Worm (Caenorhabditis elegans): Measurements from ENCODE around the gene dpy-18.

dpy-18 gene

DNA sequence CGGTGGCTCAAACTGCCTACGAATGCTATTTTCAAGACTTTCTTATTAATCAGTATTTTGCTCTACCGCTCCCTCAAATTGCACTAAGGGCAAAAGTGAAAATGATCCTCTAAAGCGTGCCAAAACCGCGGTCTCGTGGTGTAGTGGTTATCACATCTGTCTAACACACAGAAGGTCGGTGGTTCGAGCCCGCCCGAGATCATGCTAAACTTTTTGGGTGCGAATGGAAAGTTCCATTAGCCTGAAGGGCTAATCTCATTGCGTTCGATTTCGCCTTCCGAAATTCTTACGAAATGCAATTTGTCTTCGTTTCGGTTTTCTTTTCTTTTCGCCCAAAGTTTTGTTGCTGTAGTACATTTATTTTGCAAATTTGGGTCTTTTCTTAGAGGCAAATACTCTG, 24.3 kb downstream of the dpy-18 start (continued):
- TF ChIP-seq snpc-1.2 (GFP tag; IDR thresholded peaks at IDR 0.05) (no peak), mep-1 (tag; optimal IDR thresholded peaks at IDR 0.05) (peak; percentile 37), R02D3.7 (tag; optimal IDR thresholded peaks at IDR 0.05) (no peak), nhr-10 (tag; optimal IDR thresholded peaks at IDR 0.05) (no peak), unc-39 (tag; optimal IDR thresholded peaks at IDR 0.05) (no peak), daf-8 (GFP tag; IDR thresholded peaks at IDR 0.05) (no peak), php-3 (GFP tag; IDR thresholded peaks at IDR 0.05) (no peak), zag-1 (tag; optimal IDR thresholded peaks at IDR 0.05) (no peak), zip-2 (tag; optimal IDR thresholded peaks at IDR 0.05) (no peak), mxl-2 (GFP tag; conservative IDR thresholded peaks at IDR 0.05) (no peak), ZK337.2 (GFP tag; IDR thresholded peaks at IDR 0.05) (peak; percentile 24; the same call in 1 of the 2 replicates), dmd-6 (GFP tag; IDR thresholded peaks at IDR 0.05) (peak; percentile 37; the same call in 1 of the 2 replicates), mxl-3 (GFP tag; optimal IDR thresholded peaks at IDR 0.05) (peak; percentile 41), dve-1 (tag; optimal IDR thresholded peaks at IDR 0.05; ENCODE audit: insufficient read depth) (no peak), lin-1 (GFP tag; IDR thresholded peaks at IDR 0.05) (no peak), lin-39 (tag; optimal IDR thresholded peaks at IDR 0.05) (no peak), daf-16 (GFP tag; optimal IDR thresholded peaks at IDR 0.05) (no peak), daf-16 (tag; optimal IDR thresholded peaks at IDR 0.05) (peak; percentile 26), aha-1 (tag) (peak; percentile 48), ceh-28 (tag; optimal IDR thresholded peaks at IDR 0.05) (no peak), hlh-30 (tag; optimal IDR thresholded peaks at IDR 0.05; ENCODE audit: insufficient read depth) (peak; percentile 33), nhr-48 (tag; optimal IDR thresholded peaks at IDR 0.05) (no peak), nhr-6 (tag; optimal IDR thresholded peaks at IDR 0.05) (no peak), nhr-76 (tag; optimal IDR thresholded peaks at IDR 0.05) (no peak), ctbp-1 (GFP tag; IDR thresholded peaks at IDR 0.05) (no peak; the same call in none of the 2 replicates), set-16 (GFP tag; IDR thresholded peaks at IDR 0.05) (no peak), mes-2 (tag; optimal IDR thresholded peaks at IDR 0.05; ENCODE audit: poor library complexity, severe bottlenecking) (peak; percentile 52), ceh-62 (tag; optimal IDR thresholded peaks at IDR 0.05) (no peak), hif-1 (tag; optimal IDR thresholded peaks at IDR 0.05) (no peak)

DNA sequence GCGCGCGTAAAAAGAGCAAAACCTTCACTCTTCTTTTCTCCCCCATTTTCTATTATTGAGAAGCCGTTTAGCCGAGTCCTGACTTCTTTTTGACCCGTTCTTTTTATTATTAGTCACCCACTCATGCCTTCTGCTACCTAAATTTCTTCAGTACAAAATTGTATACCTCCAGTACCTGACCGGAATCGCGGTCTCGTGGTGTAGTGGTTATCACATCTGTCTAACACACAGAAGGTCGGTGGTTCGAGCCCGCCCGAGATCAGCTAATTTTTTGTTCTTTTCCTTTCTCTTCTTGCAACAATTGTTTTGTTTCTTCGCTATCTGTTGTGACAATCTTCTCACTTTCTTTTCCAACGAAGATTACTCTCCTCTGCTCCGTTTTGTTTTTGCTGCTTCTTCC, 24.9 kb downstream of the dpy-18 start:
- peak; percentile 21 for TF ChIP-seq gei-8 (GFP tag; optimal IDR thresholded peaks at IDR 0.05)
- peak; percentile 53 for TF ChIP-seq nhr-111 (GFP tag; optimal IDR thresholded peaks at IDR 0.05)
- no peak for TF ChIP-seq pqm-1 (tag; optimal IDR thresholded peaks at IDR 0.05)
- TF ChIP-seq unc-130 (GFP tag; optimal IDR thresholded peaks at IDR 0.05), result no peak
- TF ChIP-seq nhr-102 (tag; optimal IDR thresholded peaks at IDR 0.05), result no peak
- TF ChIP-seq ZK546.5 (tag; optimal IDR thresholded peaks at IDR 0.05), result no peak
- TF ChIP-seq zip-11 (GFP tag; IDR thresholded peaks at IDR 0.05), result peak; percentile 70; the same call in 1 of the 2 replicates
- no peak for TF ChIP-seq T20F7.1 (GFP tag; optimal IDR thresholded peaks at IDR 0.05)
- no peak for TF ChIP-seq Y48G9A.11 (GFP tag; IDR thresholded peaks at IDR 0.05)
- TF ChIP-seq dmd-9 (GFP tag; IDR thresholded peaks at IDR 0.05), result 0 out of 2 replicates have a peak, but pooled peaks have one; percentile 34
- no peak for TF ChIP-seq zip-2 (tag; optimal IDR thresholded peaks at IDR 0.05)
- peak in 1 of 2 experiments; percentile 24 for TF ChIP-seq lsy-2 (tag; optimal IDR thresholded peaks at IDR 0.05)
- TF ChIP-seq ama-1 (optimal IDR thresholded peaks at IDR 0.05), result no peak
- no peak for TF ChIP-seq unc-39 (tag; optimal IDR thresholded peaks at IDR 0.05)
- peak; percentile 83 for TF ChIP-seq lim-7 (GFP tag; IDR thresholded peaks at IDR 0.05)
- no peak for TF ChIP-seq nhr-10 (tag; optimal IDR thresholded peaks at IDR 0.05)
- TF ChIP-seq php-3 (GFP tag; IDR thresholded peaks at IDR 0.05), result no peak
- peak; percentile 22 for TF ChIP-seq nhr-11 (tag; optimal IDR thresholded peaks at IDR 0.05)
- TF ChIP-seq F10B5.3 (tag; optimal IDR thresholded peaks at IDR 0.05), result no peak
- TF ChIP-seq dmd-8 (GFP tag; IDR thresholded peaks at IDR 0.05), result peak; percentile 79; the same call in 1 of the 2 replicates
- 0 out of 2 replicates have a peak, but pooled peaks have one; percentile 29 for TF ChIP-seq ZK337.2 (GFP tag; IDR thresholded peaks at IDR 0.05)
- TF ChIP-seq madf-5 (GFP tag; IDR thresholded peaks at IDR 0.05), result peak in 1 of 2 experiments; percentile 57; a peak in 1 of 4 replicates
- TF ChIP-seq lin-1 (GFP tag; IDR thresholded peaks at IDR 0.05), result no peak
- TF ChIP-seq daf-16 (GFP tag; optimal IDR thresholded peaks at IDR 0.05), result peak; percentile 29 to 32
- peak; percentile 29 for TF ChIP-seq daf-16 (tag; optimal IDR thresholded peaks at IDR 0.05)
- 0 out of 2 replicates have a peak, but pooled peaks have one; percentile 20 for TF ChIP-seq mdt-29 (GFP tag; IDR thresholded peaks at IDR 0.05)
- TF ChIP-seq aly-2 (tag; optimal IDR thresholded peaks at IDR 0.05), result no peak
- TF ChIP-seq nhr-76 (tag; optimal IDR thresholded peaks at IDR 0.05), result no peak
- no peak for TF ChIP-seq F44E2.7 (GFP tag; IDR thresholded peaks at IDR 0.05)
- TF ChIP-seq nhr-48 (tag; optimal IDR thresholded peaks at IDR 0.05), result no peak
- peak; percentile 59 for TF ChIP-seq lin-38 (GFP tag; IDR thresholded peaks at IDR 0.05)
